Worm (Caenorhabditis elegans) whole organism, late embryonic: ENCODE data around the gene erfa-1.

Source experiments
- C38D4.7 ChIP-seq: fragments of 200-800 bp; sonication (Bioruptor generic); optimal IDR thresholded peaks from 2 replicates; lab custom pipeline; 2018; ENCODE audit warnings: mild to moderate bottlenecking, missing genetic modification characterization, moderate library complexity, missing compliant biosample characterization
- ceh-14 ChIP-seq: sonication (generic microtip); optimal IDR thresholded peaks from 2 replicates; lab custom pipeline; 2016; ENCODE audit warnings: missing genotype, missing genetic modification characterization, missing compliant biosample characterization
- dve-1 ChIP-seq: sonication (generic microtip); optimal IDR thresholded peaks from 2 replicates; lab custom pipeline; 2017; ENCODE audit warnings: antibody characterized with exemption, mild to moderate bottlenecking, missing genetic modification characterization, missing compliant biosample characterization
- lim-6 ChIP-seq: sonication (generic microtip); optimal IDR thresholded peaks from 2 replicates; lab custom pipeline; 2016; ENCODE audit warnings: missing genetic modification characterization, missing compliant biosample characterization
- nhr-11 ChIP-seq: fragments of 150-350 bp; optimal IDR thresholded peaks from 2 replicates; lab custom pipeline; 2014; ENCODE audit warnings: missing biosample characterization, missing genetic modification characterization
- pros-1 ChIP-seq: fragments of 150-350 bp; optimal IDR thresholded peaks from 2 replicates; lab custom pipeline; 2014; ENCODE audit warnings: missing biosample characterization, missing genetic modification reagents, missing genetic modification characterization

- TF ChIP-seq lim-6 (tag; lab: Kevin White, UChicago): no peak
- no peak for TF ChIP-seq ceh-14 (tag; lab: Kevin White, UChicago)
- no peak for TF ChIP-seq pros-1 (tag; lab: Kevin White, UChicago)
- TF ChIP-seq nhr-11: no peak
- TF ChIP-seq C38D4.7 (GFP tag; lab: Kevin White, UChicago): no peak
- TF ChIP-seq dve-1: no peak
Observed at ce11 chrV:6441613-6442012, 7.7 kb downstream of the erfa-1 start, which contains the start of gene T05H4.15.
